Worm (Caenorhabditis elegans): Measurements from ENCODE around the gene pch-2.

- TF ChIP-seq ztf-29 (GFP tag; IDR thresholded peaks at IDR 0.05) (no peak), tab-1 (GFP tag; IDR thresholded peaks at IDR 0.05) (no peak), klf-2 (GFP tag; conservative IDR thresholded peaks at IDR 0.05) (no peak), cog-1 (tag; optimal IDR thresholded peaks at IDR 0.05) (no peak), ref-1 (GFP tag; conservative IDR thresholded peaks at IDR 0.05) (no peak), flt-1 (GFP tag; IDR thresholded peaks at IDR 0.05) (no peak), ztf-23 (GFP tag; IDR thresholded peaks at IDR 0.05) (no peak), T22C8.4 (GFP tag; IDR thresholded peaks at IDR 0.05) (no peak)
Measured at ce11 chrII:8187516-8187915, 29.4 kb downstream of the pch-2 start.
